Fruit fly (Drosophila melanogaster): ENCODE measurements around the gene capu.

The capu gene

dm6 chr2L:3832249-3832675 lies 70.4 kb downstream of the capu start (continued):
- TF ChIP-seq CG6163 (GFP tag; IDR thresholded peaks at IDR 0.05) (peak; percentile 80), Hr38 (GFP tag; optimal IDR thresholded peaks at IDR 0.05) (no peak), lz (GFP tag; optimal IDR thresholded peaks at IDR 0.05) (peak; percentile 70), Eip75B (GFP tag; optimal IDR thresholded peaks at IDR 0.05) (peak; percentile 54), CG31627 (GFP tag; optimal IDR thresholded peaks at IDR 0.05) (peak; percentile 71), achi (GFP tag; optimal IDR thresholded peaks at IDR 0.05) (peak; percentile 59), CG32006 (GFP tag; optimal IDR thresholded peaks at IDR 0.05) (peak; percentile 43), CG8119 (GFP tag; IDR thresholded peaks at IDR 0.05) (0 out of 3 replicates have a peak, but pooled peaks have one; percentile 27), Eip78C (GFP tag) (peak; percentile 88), Gug (GFP tag; IDR thresholded peaks at IDR 0.05) (peak; percentile 57; the same call in 1 of the 2 replicates), CG8319 (GFP tag; optimal IDR thresholded peaks at IDR 0.05) (peak; percentile 42), CG15336 (GFP tag; IDR thresholded peaks at IDR 0.05) (0 out of 2 replicates have a peak, but pooled peaks have one; percentile 26), Blimp-1 (GFP tag; optimal IDR thresholded peaks at IDR 0.05) (no peak)

dm6 chr2L:3831694-3832093 lies 71.0 kb downstream of the capu start:
- TF ChIP-seq CG6808 (GFP tag; optimal IDR thresholded peaks at IDR 0.05), result no peak
- TF ChIP-seq svp (GFP tag), result no peak
- no peak for TF ChIP-seq CG6276 (GFP tag; optimal IDR thresholded peaks at IDR 0.05)
- TF ChIP-seq CG31627 (GFP tag; optimal IDR thresholded peaks at IDR 0.05), result no peak
- no peak for TF ChIP-seq Ets96B (tag; optimal IDR thresholded peaks at IDR 0.05)
- no peak for TF ChIP-seq lz (GFP tag; optimal IDR thresholded peaks at IDR 0.05)
- TF ChIP-seq acj6 (GFP tag; optimal IDR thresholded peaks at IDR 0.05), result no peak
- no peak for TF ChIP-seq vri (GFP tag; optimal IDR thresholded peaks at IDR 0.05)
- TF ChIP-seq Sox15 (GFP tag; optimal IDR thresholded peaks at IDR 0.05), result no peak
- no peak for TF ChIP-seq net (GFP tag; optimal IDR thresholded peaks at IDR 0.05)
- no peak for TF ChIP-seq spab (GFP tag; optimal IDR thresholded peaks at IDR 0.05)
- no peak for TF ChIP-seq CG4318 (GFP tag; optimal IDR thresholded peaks at IDR 0.05)
- no peak for TF ChIP-seq Eip78C (GFP tag)
- no peak for TF ChIP-seq CG8632 (GFP tag; optimal IDR thresholded peaks at IDR 0.05)

- TF ChIP-seq Ets96B (tag; optimal IDR thresholded peaks at IDR 0.05), result no peak
- no peak for TF ChIP-seq Met (GFP tag; optimal IDR thresholded peaks at IDR 0.05)
- no peak for TF ChIP-seq fd85E (GFP tag; optimal IDR thresholded peaks at IDR 0.05)
- TF ChIP-seq OdsH (GFP tag; optimal IDR thresholded peaks at IDR 0.05), result no peak
- no peak for TF ChIP-seq CG11762 (GFP tag; optimal IDR thresholded peaks at IDR 0.05; ENCODE audit: insufficient read depth)
Measured at dm6 chr2L:3829220-3829619, 73.4 kb downstream of the capu start.

dm6 chr2L:3827406-3828133 lies 75.1 kb downstream of the capu start:
- TF ChIP-seq CG7368 (GFP tag; optimal IDR thresholded peaks at IDR 0.05) (no peak), fd85E (GFP tag; optimal IDR thresholded peaks at IDR 0.05) (no peak), CG34406 (GFP tag; optimal IDR thresholded peaks at IDR 0.05) (no peak), Sox14 (GFP tag; optimal IDR thresholded peaks at IDR 0.05) (no peak), Ets21C (GFP tag; optimal IDR thresholded peaks at IDR 0.05) (no peak), CG11762 (GFP tag; optimal IDR thresholded peaks at IDR 0.05; ENCODE audit: insufficient read depth) (no peak)

- TF ChIP-seq fkh (GFP tag; optimal IDR thresholded peaks at IDR 0.05) (peak; percentile 1), achi (GFP tag; optimal IDR thresholded peaks at IDR 0.05) (no peak), fd59A (GFP tag; optimal IDR thresholded peaks at IDR 0.05) (no peak), CG6163 (GFP tag; IDR thresholded peaks at IDR 0.05) (0 out of 3 replicates have a peak, but pooled peaks have one; percentile 20), CG11762 (GFP tag; optimal IDR thresholded peaks at IDR 0.05; ENCODE audit: insufficient read depth) (no peak), dac (GFP tag; optimal IDR thresholded peaks at IDR 0.05) (no peak), ss (GFP tag; optimal IDR thresholded peaks at IDR 0.05) (peak in 1 of 2 experiments; percentile 12), Hr39 (GFP tag; optimal IDR thresholded peaks at IDR 0.05) (no peak), Hr4 (GFP tag; optimal IDR thresholded peaks at IDR 0.05) (no peak), Ets96B (tag; optimal IDR thresholded peaks at IDR 0.05) (no peak), CG34406 (GFP tag; optimal IDR thresholded peaks at IDR 0.05) (no peak), CG4318 (GFP tag; optimal IDR thresholded peaks at IDR 0.05) (no peak)
Measured at dm6 chr2L:3825413-3825812, 77.2 kb downstream of the capu start, which contains the start of gene slp1. slp1 (plus strand) TSS chr2L:3825675.
